Worm (Caenorhabditis elegans) whole organism, L1 larva: Measurements from ENCODE around the gene col-151.

Experiments used
- C04F5.9 ChIP-seq: sonication (generic microtip); optimal IDR thresholded peaks from 2 replicates; lab custom pipeline; 2016; ENCODE audit warnings: missing genetic modification characterization, missing compliant biosample characterization
- C34B4.2 ChIP-seq: sonication (generic microtip); optimal IDR thresholded peaks from 2 replicates; lab custom pipeline; 2017; ENCODE audit warnings: mild to moderate bottlenecking, missing genetic modification characterization, missing compliant biosample characterization
- F16B12.6 ChIP-seq: fragments of 150-350 bp; optimal IDR thresholded peaks from 2 replicates; lab custom pipeline; 2014; ENCODE audit warnings: missing biosample characterization, missing genetic modification characterization
- ceh-88 ChIP-seq: fragments of 200-800 bp; sonication (Bioruptor generic); IDR thresholded peaks from 2 replicates; pipeline ENCODE4 v1.3.6; 2022; ENCODE audit warnings: missing genetic modification characterization, missing compliant biosample characterization
- dpl-1 ChIP-seq, 3 experiments: fragments of 150-350 bp in 2 of 3; sonication (generic microtip) in 1 of 3; optimal IDR thresholded peaks; 2 replicates each; lab custom pipeline; 2014 to 2017; ENCODE audit warnings: missing biosample characterization in 3 of 3, missing genetic modification characterization in 3 of 3, missing genetic modification reagents in 3 of 3
- efl-1 ChIP-seq, 4 experiments: fragments of 150-350 bp; optimal IDR thresholded peaks in 3 of 4; peaks in 1 of 4; 1 replicate in 1 of 4; 2 replicates in 3 of 4; lab custom pipeline; 2014; ENCODE audit warnings: missing biosample characterization in 2 of 4, missing genetic modification characterization in 2 of 4, missing genetic modification reagents in 2 of 4
- egl-13 ChIP-seq: sonication (generic microtip); optimal IDR thresholded peaks from 2 replicates; lab custom pipeline; 2016; ENCODE audit warnings: missing genotype, missing genetic modification reagents, missing genetic modification characterization, missing compliant biosample characterization
- ets-5 ChIP-seq: fragments of 200-800 bp; sonication (Bioruptor generic); IDR thresholded peaks from 2 replicates; pipeline ENCODE4 v1.3.6; 2022; ENCODE audit warnings: missing genetic modification characterization, missing compliant biosample characterization
- fkh-10 ChIP-seq: sonication (generic microtip); optimal IDR thresholded peaks from 2 replicates; lab custom pipeline; 2017; ENCODE audit warnings: missing biosample characterization, missing genetic modification reagents, missing genetic modification characterization
- fos-1 ChIP-seq: fragments of 150-350 bp; optimal IDR thresholded peaks from 2 replicates; lab custom pipeline; 2014; ENCODE audit warnings: missing biosample characterization, missing genetic modification characterization
- grh-1 ChIP-seq: fragments of 200-800 bp; sonication (Bioruptor generic); IDR thresholded peaks from 2 replicates; pipeline ENCODE4 v1.3.6; 2022; ENCODE audit warnings: missing genetic modification reagents, missing genetic modification characterization, missing compliant biosample characterization
- hlh-17 ChIP-seq: fragments of 200-800 bp; sonication (Bioruptor generic); optimal IDR thresholded peaks from 2 replicates; lab custom pipeline; 2018; ENCODE audit warnings: missing genetic modification characterization, mild to moderate bottlenecking, missing compliant biosample characterization, moderate library complexity, borderline replicate concordance
- isw-1 ChIP-seq: fragments of 200-800 bp; sonication (Bioruptor generic); IDR thresholded peaks from 2 replicates; pipeline ENCODE4 v1.3.6; 2022; ENCODE audit warnings: missing genetic modification characterization, missing compliant biosample characterization
- lin-13 ChIP-seq: fragments of 150-350 bp; optimal IDR thresholded peaks from 2 replicates; lab custom pipeline; 2014; ENCODE audit warnings: missing biosample characterization, missing genetic modification reagents, missing genetic modification characterization
- lin-15B ChIP-seq: fragments of 150-350 bp; sonication (generic microtip); optimal IDR thresholded peaks from 3 replicates; lab custom pipeline; 2014; ENCODE audit warnings: missing biosample characterization, missing genetic modification characterization
- lin-39 ChIP-seq: fragments of 150-350 bp; optimal IDR thresholded peaks from 2 replicates; lab custom pipeline; 2014; ENCODE audit warnings: missing biosample characterization, missing genetic modification reagents, missing genetic modification characterization
- mef-2 ChIP-seq: fragments of 150-350 bp; optimal IDR thresholded peaks from 2 replicates; lab custom pipeline; 2014; ENCODE audit warnings: missing biosample characterization, missing genetic modification characterization
- mep-1 ChIP-seq: fragments of 150-350 bp; optimal IDR thresholded peaks from 2 replicates; lab custom pipeline; 2014; ENCODE audit warnings: missing biosample characterization, missing genetic modification characterization
- nhr-11 ChIP-seq: fragments of 150-350 bp; optimal IDR thresholded peaks from 2 replicates; lab custom pipeline; 2014; ENCODE audit warnings: missing biosample characterization, missing genetic modification characterization
- nhr-19 ChIP-seq: fragments of 200-800 bp; sonication (Bioruptor generic); conservative IDR thresholded peaks from 2 replicates; pipeline ENCODE4 v1.3.6; 2022; ENCODE audit warnings: missing genetic modification characterization, missing compliant biosample characterization
- nhr-20 ChIP-seq: sonication (generic microtip); optimal IDR thresholded peaks from 2 replicates; lab custom pipeline; 2016; ENCODE audit warnings: mild to moderate bottlenecking, missing genetic modification characterization, missing compliant biosample characterization
- nhr-28 ChIP-seq: fragments of 150-350 bp; optimal IDR thresholded peaks from 2 replicates; lab custom pipeline; 2014; ENCODE audit warnings: missing biosample characterization, missing genetic modification characterization
- nhr-47 ChIP-seq: sonication (generic microtip); optimal IDR thresholded peaks from 2 replicates; lab custom pipeline; 2016; ENCODE audit warnings: mild to moderate bottlenecking, missing genetic modification characterization, moderate library complexity, missing compliant biosample characterization
- nhr-71 ChIP-seq: sonication (generic microtip); optimal IDR thresholded peaks from 2 replicates; lab custom pipeline; 2016; ENCODE audit warnings: mild to moderate bottlenecking, missing genetic modification characterization, moderate library complexity, missing compliant biosample characterization
- nhr-84 ChIP-seq: sonication (generic microtip); optimal IDR thresholded peaks from 2 replicates; lab custom pipeline; 2017; ENCODE audit warnings: missing biosample characterization, missing genetic modification characterization
- pag-3 ChIP-seq: sonication (generic microtip); optimal IDR thresholded peaks from 2 replicates; lab custom pipeline; 2017; ENCODE audit warnings: missing genetic modification characterization, mild to moderate bottlenecking, missing compliant biosample characterization, antibody characterized with exemption, borderline replicate concordance; ENCODE audit not compliant: insufficient read depth
- rnt-1 ChIP-seq: sonication (generic microtip); optimal IDR thresholded peaks from 2 replicates; lab custom pipeline; 2016; ENCODE audit warnings: mild to moderate bottlenecking, missing genetic modification characterization, moderate library complexity, missing compliant biosample characterization
- snpc-4 ChIP-seq: fragments of 150-350 bp; optimal IDR thresholded peaks from 2 replicates; lab custom pipeline; 2014; ENCODE audit warnings: missing biosample characterization, missing genetic modification characterization
- swsn-7 ChIP-seq: sonication (generic microtip); optimal IDR thresholded peaks from 2 replicates; lab custom pipeline; 2016; ENCODE audit warnings: missing genetic modification characterization, missing compliant biosample characterization
- tbx-2 ChIP-seq: sonication (generic microtip); optimal IDR thresholded peaks from 2 replicates; lab custom pipeline; 2016; ENCODE audit warnings: missing genetic modification characterization, missing compliant biosample characterization
- unc-62 ChIP-seq: fragments of 150-350 bp; optimal IDR thresholded peaks from 2 replicates; lab custom pipeline; 2014; ENCODE audit warnings: missing biosample characterization, missing genetic modification reagents, missing genetic modification characterization
- zip-4 ChIP-seq: fragments of 200-800 bp; sonication (Bioruptor generic); optimal IDR thresholded peaks from 2 replicates; lab custom pipeline; 2018; ENCODE audit warnings: mild to moderate bottlenecking, missing genetic modification characterization, moderate library complexity, missing compliant biosample characterization
- ztf-4 ChIP-seq: fragments of 150-350 bp; optimal IDR thresholded peaks from 2 replicates; lab custom pipeline; 2014; ENCODE audit warnings: missing biosample characterization, missing genetic modification characterization

The col-151 gene

DNA sequence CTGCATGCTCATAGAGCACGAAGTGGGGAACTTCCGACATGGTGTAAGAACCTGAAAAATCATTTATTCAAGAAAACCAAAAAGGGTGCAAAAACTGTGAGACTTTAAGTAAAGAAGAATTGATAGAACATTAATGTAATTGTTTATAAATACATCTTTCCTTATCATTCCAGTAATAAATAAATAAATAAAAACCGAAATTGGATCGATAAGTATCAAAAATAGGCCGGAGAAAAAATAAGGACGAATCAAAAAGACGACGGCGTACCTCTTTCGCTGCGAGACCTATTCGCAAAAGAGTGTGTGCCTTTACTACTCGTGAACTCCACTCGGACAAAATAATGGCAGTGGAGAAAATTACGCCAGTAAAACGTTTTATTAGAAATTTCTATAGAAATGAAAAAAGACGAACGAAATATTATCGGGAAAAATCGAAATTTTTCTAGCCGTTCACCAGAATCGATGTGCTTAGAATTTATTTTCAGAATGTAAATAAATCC lies 42.0 kb downstream of the col-151 start, which contains the start of gene nol-56 (continued):
- TF ChIP-seq egl-13 (tag; lab: Kevin White, UChicago), result peak; percentile 83
- TF ChIP-seq ceh-88 (GFP tag; lab: Robert Waterston, UW), result no peak; the same call in 1 of the 2 replicates
- no peak for TF ChIP-seq nhr-28 (tag; lab: Kevin White, UChicago)
- TF ChIP-seq F16B12.6 (tag; lab: Kevin White, UChicago), result peak; percentile 47
- peak; percentile 92 for TF ChIP-seq nhr-47 (tag; lab: Kevin White, UChicago)
- TF ChIP-seq dpl-1 (GFP tag; optimal IDR thresholded peaks at IDR 0.05; lab: Kevin White, UChicago), result peak; percentile 81 to 86 (median 85)
- no peak for TF ChIP-seq fkh-10 (GFP tag; lab: Kevin White, UChicago)
- peak; percentile 42 for TF ChIP-seq ztf-4 (tag; lab: Kevin White, UChicago)
- peak; percentile 81 for TF ChIP-seq lin-15B (tag; lab: Kevin White, UChicago)
- TF ChIP-seq C04F5.9, result peak; percentile 74
- TF ChIP-seq pag-3 (tag; lab: Kevin White, UChicago), result no peak
- peak; percentile 70 for TF ChIP-seq grh-1 (GFP tag; lab: Robert Waterston, UW)
- peak; percentile 97 for TF ChIP-seq mep-1
- peak; percentile 91 for TF ChIP-seq nhr-20 (tag; lab: Kevin White, UChicago)
- peak; percentile 92 for TF ChIP-seq swsn-7
- TF ChIP-seq lin-13 (GFP tag; lab: Kevin White, UChicago), result peak; percentile 81
- TF ChIP-seq nhr-19 (GFP tag; lab: Robert Waterston, UW), result peak; percentile 84
- no peak for TF ChIP-seq nhr-84
- no peak for TF ChIP-seq nhr-11 (tag; lab: Kevin White, UChicago)
- TF ChIP-seq lin-39 (tag; lab: Kevin White, UChicago), result peak; percentile 51
- no peak for TF ChIP-seq ets-5
- TF ChIP-seq tbx-2, result peak; percentile 89
- TF ChIP-seq C34B4.2 (tag; lab: Kevin White, UChicago), result no peak
- peak; percentile 95 for TF ChIP-seq rnt-1
- TF ChIP-seq hlh-17 (GFP tag; lab: Kevin White, UChicago), result no peak
- TF ChIP-seq mef-2 (tag; lab: Kevin White, UChicago), result no peak
- TF ChIP-seq zip-4 (GFP tag; lab: Kevin White, UChicago), result peak; percentile 47
- TF ChIP-seq snpc-4 (tag; lab: Kevin White, UChicago), result peak; percentile 69
- TF ChIP-seq isw-1, result peak; percentile 82
- no peak for TF ChIP-seq unc-62
- peak; percentile 93 for TF ChIP-seq nhr-71 (tag; lab: Kevin White, UChicago)
- TF ChIP-seq fos-1 (tag; lab: Kevin White, UChicago), result peak; percentile 44

DNA sequence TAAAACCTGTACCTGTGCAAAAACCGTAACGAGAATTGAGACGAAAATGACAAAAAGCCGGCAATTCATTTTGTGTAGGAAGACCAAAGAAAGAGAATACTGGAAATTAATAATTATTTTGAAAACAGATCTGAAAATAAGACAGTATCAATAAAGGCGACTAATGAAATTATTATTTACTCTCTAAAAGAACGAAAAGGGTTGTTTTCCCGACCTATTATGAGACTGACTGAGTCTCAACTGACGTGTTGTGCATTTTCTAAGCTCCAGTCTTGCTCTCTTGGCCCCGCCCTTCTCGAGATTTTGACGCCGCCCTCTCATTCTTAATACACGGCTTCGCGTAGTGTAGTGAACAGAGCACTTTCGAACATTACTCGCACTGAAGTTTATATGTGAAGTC lies 45.0 kb downstream of the col-151 start, which contains the start of gene K07C5.9:
TSS of gene K07C5.9 (minus strand) at position 101 of the 400 bp plus-strand sequence.
- TF ChIP-seq mef-2 (tag; lab: Kevin White, UChicago), result no peak
- TF ChIP-seq efl-1 (optimal IDR thresholded peaks at IDR 0.05; lab: Kevin White, UChicago), result no peak
- TF ChIP-seq efl-1 (GFP tag; optimal IDR thresholded peaks at IDR 0.05 in 1 of 2; lab: Kevin White, UChicago), result peak in 1 of 2 experiments; percentile 33
